Worm (Caenorhabditis elegans): ENCODE measurements around the gene ZC513.14.

DNA sequence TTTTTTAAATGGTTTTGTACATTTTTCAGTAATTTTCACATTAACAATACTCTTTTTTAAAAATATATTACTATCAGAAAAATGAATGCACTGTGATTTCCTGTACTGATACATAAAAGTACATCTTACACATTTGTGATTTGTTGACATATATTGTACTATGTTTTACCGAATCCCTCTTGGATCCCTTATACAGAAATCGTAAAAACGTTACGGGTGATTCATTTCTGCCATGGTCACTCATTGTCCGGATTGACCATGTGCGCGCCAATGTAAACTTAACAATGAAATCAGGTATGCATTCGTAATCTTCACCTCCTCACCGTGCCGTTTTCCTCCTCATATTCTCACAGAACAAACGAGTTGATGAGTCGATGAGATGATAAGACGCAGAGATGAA is 18.3 kb upstream of the ZC513.14 start, which contains the start of gene ZC513.2:
- TF ChIP-seq ama-1 (optimal IDR thresholded peaks at IDR 0.05), result no peak
- TF ChIP-seq flt-1 (GFP tag; IDR thresholded peaks at IDR 0.05), result no peak
- no peak for TF ChIP-seq hmg-4 (GFP tag; optimal IDR thresholded peaks at IDR 0.05)
- TF ChIP-seq pes-1 (GFP tag; IDR thresholded peaks at IDR 0.05), result no peak
- no peak for TF ChIP-seq tbx-11 (GFP tag; IDR thresholded peaks at IDR 0.05)
- no peak for TF ChIP-seq ets-7 (tag; optimal IDR thresholded peaks at IDR 0.05)

Data from whole organism, early embryonic.